Worm (Caenorhabditis elegans) whole organism, late embryonic: ENCODE results near the gene R13H4.7.

Experiments used
- ceh-19 ChIP-seq: fragments of 200-800 bp; sonication (Bioruptor generic); optimal IDR thresholded peaks from 2 replicates; lab custom pipeline; 2018; ENCODE audit warnings: mild to moderate bottlenecking, missing genetic modification characterization, missing compliant biosample characterization
- ceh-2 ChIP-seq: sonication (generic microtip); optimal IDR thresholded peaks from 2 replicates; lab custom pipeline; 2016; ENCODE audit warnings: missing genotype, missing genetic modification characterization, missing compliant biosample characterization
- nfya-1 ChIP-seq: sonication (generic microtip); optimal IDR thresholded peaks from 2 replicates; lab custom pipeline; 2017; ENCODE audit warnings: missing genetic modification characterization, mild to moderate bottlenecking, missing compliant biosample characterization, antibody characterized with exemption, moderate library complexity
- pag-3 ChIP-seq: sonication (generic microtip); optimal IDR thresholded peaks from 2 replicates; lab custom pipeline; 2016; ENCODE audit warnings: missing compliant biosample characterization, missing genetic modification characterization, borderline replicate concordance

ce11 chrV:11897604-11898003 lies 29.6 kb upstream of the R13H4.7 start:
- TF ChIP-seq ceh-2 (tag; lab: Kevin White, UChicago) = no peak
- TF ChIP-seq nfya-1 (tag; lab: Kevin White, UChicago) = no peak
- TF ChIP-seq ceh-19 (GFP tag; lab: Kevin White, UChicago) = no peak
- no peak for TF ChIP-seq pag-3 (tag; lab: Kevin White, UChicago)
